Worm (Caenorhabditis elegans) whole organism, midembryonic: Measurements from ENCODE around the gene H05C05.2.

ENCODE experiments used
- T22C8.4 ChIP-seq: fragments of 200-800 bp; sonication (Bioruptor generic); IDR thresholded peaks from 2 replicates; pipeline ENCODE4 v1.3.6; 2022; ENCODE audit warnings: missing genetic modification characterization, missing compliant biosample characterization
- cog-1 ChIP-seq: sonication (generic microtip); optimal IDR thresholded peaks from 2 replicates; lab custom pipeline; 2016; ENCODE audit warnings: missing genetic modification characterization, missing compliant biosample characterization
- flt-1 ChIP-seq: fragments of 200-800 bp; sonication (Bioruptor generic); IDR thresholded peaks from 2 replicates; pipeline ENCODE4 v1.3.6; 2022; ENCODE audit warnings: missing genetic modification characterization, missing compliant biosample characterization
- klf-2 ChIP-seq: fragments of 200-800 bp; sonication (Bioruptor generic); conservative IDR thresholded peaks from 2 replicates; pipeline ENCODE4 v1.3.6; 2022; ENCODE audit warnings: missing genetic modification reagents, missing genetic modification characterization, missing compliant biosample characterization
- med-1 ChIP-seq: sonication (generic microtip); optimal IDR thresholded peaks from 2 replicates; lab custom pipeline; 2017; ENCODE audit warnings: missing genetic modification characterization, mild to moderate bottlenecking, missing compliant biosample characterization, antibody characterized with exemption, missing genetic modification reagents; ENCODE audit not compliant: insufficient read depth
- ref-1 ChIP-seq: fragments of 200-800 bp; sonication (Bioruptor generic); conservative IDR thresholded peaks from 2 replicates; pipeline ENCODE4 v1.3.6; 2022; ENCODE audit warnings: missing genetic modification reagents, missing genetic modification characterization, missing compliant biosample characterization
- tab-1 ChIP-seq: fragments of 200-800 bp; sonication (Bioruptor generic); IDR thresholded peaks from 2 replicates; pipeline ENCODE4 v1.3.6; 2022; ENCODE audit warnings: missing genetic modification characterization, missing compliant biosample characterization
- ztf-23 ChIP-seq: fragments of 200-800 bp; sonication (Bioruptor generic); IDR thresholded peaks from 2 replicates; pipeline ENCODE4 v1.3.6; 2022; ENCODE audit warnings: missing genetic modification reagents, missing genetic modification characterization, missing compliant biosample characterization
- ztf-29 ChIP-seq: fragments of 200-800 bp; sonication (Bioruptor generic); IDR thresholded peaks from 2 replicates; pipeline ENCODE4 v1.3.6; 2022; ENCODE audit warnings: missing genetic modification reagents, missing genetic modification characterization, missing compliant biosample characterization

The H05C05.2 gene

ce11 chrIII:2943995-2944394 is 21.4 kb downstream of the H05C05.2 start, which contains the start of gene R10F2.6:
TSS of gene R10F2.6 (minus strand) at chrIII:2944095.
- no peak for TF ChIP-seq med-1 (GFP tag; lab: Kevin White, UChicago)
- TF ChIP-seq tab-1: no peak
- TF ChIP-seq ztf-23 (GFP tag; lab: Robert Waterston, UW): no peak
- TF ChIP-seq klf-2: no peak
- no peak for TF ChIP-seq flt-1 (GFP tag; lab: Robert Waterston, UW)

- no peak for TF ChIP-seq ztf-23 (GFP tag; lab: Robert Waterston, UW)
- TF ChIP-seq ref-1 (GFP tag; lab: Robert Waterston, UW): no peak
- no peak for TF ChIP-seq med-1 (GFP tag; lab: Kevin White, UChicago)
- no peak for TF ChIP-seq cog-1 (tag; lab: Kevin White, UChicago)
- no peak for TF ChIP-seq tab-1
- TF ChIP-seq T22C8.4 (GFP tag; lab: Robert Waterston, UW): no peak
- TF ChIP-seq ztf-29 (GFP tag; lab: Robert Waterston, UW): no peak
- no peak for TF ChIP-seq flt-1 (GFP tag; lab: Robert Waterston, UW)
- no peak for TF ChIP-seq klf-2
Measured at ce11 chrIII:2941578-2941977, 23.9 kb downstream of the H05C05.2 start.

- 0 out of 2 replicates have a peak, but pooled peaks have one; percentile 10 for TF ChIP-seq flt-1 (GFP tag; lab: Robert Waterston, UW)
- TF ChIP-seq tab-1: no peak
Measured at ce11 chrIII:2937780-2938179, 27.7 kb downstream of the H05C05.2 start.

- TF ChIP-seq ref-1 (GFP tag; lab: Robert Waterston, UW): no peak
- no peak for TF ChIP-seq med-1 (GFP tag; lab: Kevin White, UChicago)
- no peak for TF ChIP-seq ztf-23 (GFP tag; lab: Robert Waterston, UW)
- TF ChIP-seq ztf-29 (GFP tag; lab: Robert Waterston, UW): no peak
- no peak for TF ChIP-seq flt-1 (GFP tag; lab: Robert Waterston, UW)
Measured at ce11 chrIII:2924658-2925057, 40.8 kb downstream of the H05C05.2 start, which contains the start of gene R10F2.5. TSS of gene R10F2.5 (minus strand) at chrIII:2924758.

ce11 chrIII:2923012-2923411 is 42.4 kb downstream of the H05C05.2 start, which contains the start of gene R10F2.4:
TSS of gene R10F2.4 (minus strand) at chrIII:2923112.
- no peak for TF ChIP-seq klf-2
- TF ChIP-seq flt-1 (GFP tag; lab: Robert Waterston, UW): no peak
- TF ChIP-seq tab-1: no peak
- TF ChIP-seq T22C8.4 (GFP tag; lab: Robert Waterston, UW): no peak
- TF ChIP-seq ztf-23 (GFP tag; lab: Robert Waterston, UW): no peak
- TF ChIP-seq ztf-29 (GFP tag; lab: Robert Waterston, UW): no peak
- TF ChIP-seq med-1 (GFP tag; lab: Kevin White, UChicago): no peak
- TF ChIP-seq cog-1 (tag; lab: Kevin White, UChicago): no peak
- no peak for TF ChIP-seq ref-1 (GFP tag; lab: Robert Waterston, UW)

ce11 chrIII:2920866-2921265 is 44.6 kb downstream of the H05C05.2 start:
- no peak for TF ChIP-seq ztf-29 (GFP tag; lab: Robert Waterston, UW)
- no peak for TF ChIP-seq med-1 (GFP tag; lab: Kevin White, UChicago)
- TF ChIP-seq T22C8.4 (GFP tag; lab: Robert Waterston, UW): no peak
- TF ChIP-seq tab-1: no peak
- TF ChIP-seq klf-2: no peak
- no peak for TF ChIP-seq ref-1 (GFP tag; lab: Robert Waterston, UW)

- TF ChIP-seq med-1 (GFP tag; lab: Kevin White, UChicago) (no peak), ztf-29 (GFP tag; lab: Robert Waterston, UW) (no peak), ztf-23 (GFP tag; lab: Robert Waterston, UW) (no peak), T22C8.4 (GFP tag; lab: Robert Waterston, UW) (no peak), ref-1 (GFP tag; lab: Robert Waterston, UW) (no peak), flt-1 (GFP tag; lab: Robert Waterston, UW) (no peak), tab-1 (no peak), klf-2 (no peak), cog-1 (tag; lab: Kevin White, UChicago) (no peak)
Measured at ce11 chrIII:2920281-2920680, 45.2 kb downstream of the H05C05.2 start.

ce11 chrIII:2918655-2919054 is 46.8 kb downstream of the H05C05.2 start:
- TF ChIP-seq T22C8.4 (GFP tag; lab: Robert Waterston, UW) (no peak), tab-1 (no peak), ztf-29 (GFP tag; lab: Robert Waterston, UW) (no peak), ztf-23 (GFP tag; lab: Robert Waterston, UW) (0 out of 2 replicates have a peak, but pooled peaks have one; percentile 13), flt-1 (GFP tag; lab: Robert Waterston, UW) (no peak), klf-2 (no peak), med-1 (GFP tag; lab: Kevin White, UChicago) (no peak)

ce11 chrIII:2914029-2914428 is 51.4 kb downstream of the H05C05.2 start:
- TF ChIP-seq med-1 (GFP tag; lab: Kevin White, UChicago) (no peak), flt-1 (GFP tag; lab: Robert Waterston, UW) (no peak), ref-1 (GFP tag; lab: Robert Waterston, UW) (no peak), T22C8.4 (GFP tag; lab: Robert Waterston, UW) (no peak), ztf-23 (GFP tag; lab: Robert Waterston, UW) (no peak), cog-1 (tag; lab: Kevin White, UChicago) (no peak), klf-2 (no peak), ztf-29 (GFP tag; lab: Robert Waterston, UW) (no peak), tab-1 (no peak)

ce11 chrIII:2912916-2913315 is 52.5 kb downstream of the H05C05.2 start:
- no peak for TF ChIP-seq klf-2
- no peak for TF ChIP-seq med-1 (GFP tag; lab: Kevin White, UChicago)
- TF ChIP-seq ref-1 (GFP tag; lab: Robert Waterston, UW): no peak
- no peak for TF ChIP-seq T22C8.4 (GFP tag; lab: Robert Waterston, UW)
- TF ChIP-seq tab-1: no peak
- no peak for TF ChIP-seq ztf-23 (GFP tag; lab: Robert Waterston, UW)
- TF ChIP-seq ztf-29 (GFP tag; lab: Robert Waterston, UW): no peak
- no peak for TF ChIP-seq cog-1 (tag; lab: Kevin White, UChicago)
- no peak for TF ChIP-seq flt-1 (GFP tag; lab: Robert Waterston, UW)
